Fruit fly (Drosophila melanogaster) whole organism, adult: ENCODE measurements around the gene CG10674.

ENCODE experiments used
- CG7045 ChIP-seq: fragments of 200-800 bp; sonication (Bioruptor generic); optimal IDR thresholded peaks from 2 replicates; lab custom pipeline; 2017; ENCODE audit warnings: missing biosample characterization, mild to moderate bottlenecking, missing genetic modification characterization
- CG7101 ChIP-seq: fragments of 200-800 bp; sonication (Bioruptor generic); optimal IDR thresholded peaks from 2 replicates; lab custom pipeline; 2018; ENCODE audit warnings: missing biosample characterization, mild to moderate bottlenecking, missing genetic modification characterization, moderate library complexity
- Crg-1 ChIP-seq: fragments of 200-800 bp; sonication (Bioruptor generic); optimal IDR thresholded peaks from 2 replicates; lab custom pipeline; 2016; ENCODE audit warnings: missing biosample characterization, missing genetic modification characterization
- Hr96 ChIP-seq: fragments of 200-800 bp; sonication (Bioruptor generic); optimal IDR thresholded peaks from 2 replicates; lab custom pipeline; 2016; ENCODE audit warnings: missing biosample characterization, missing genetic modification characterization
- Mnt ChIP-seq: fragments of 200-800 bp; sonication (Bioruptor generic); optimal IDR thresholded peaks from 2 replicates; lab custom pipeline; 2016; ENCODE audit warnings: missing biosample characterization, mild to moderate bottlenecking, missing genetic modification characterization
- bab1 ChIP-seq: fragments of 200-800 bp; sonication (Bioruptor generic); optimal IDR thresholded peaks from 3 replicates; lab custom pipeline; 2019; ENCODE audit warnings: missing biosample characterization, mild to moderate bottlenecking, missing genetic modification characterization, moderate library complexity
- kay ChIP-seq: fragments of 200-800 bp; sonication (Bioruptor generic); peaks from one replicate; lab custom pipeline; 2016; ENCODE audit warnings: missing biosample characterization, missing genetic modification characterization, borderline replicate concordance
- toe ChIP-seq: fragments of 200-800 bp; sonication (Bioruptor generic); optimal IDR thresholded peaks from 2 replicates; lab custom pipeline; 2016; ENCODE audit warnings: missing biosample characterization, missing genetic modification characterization

DNA sequence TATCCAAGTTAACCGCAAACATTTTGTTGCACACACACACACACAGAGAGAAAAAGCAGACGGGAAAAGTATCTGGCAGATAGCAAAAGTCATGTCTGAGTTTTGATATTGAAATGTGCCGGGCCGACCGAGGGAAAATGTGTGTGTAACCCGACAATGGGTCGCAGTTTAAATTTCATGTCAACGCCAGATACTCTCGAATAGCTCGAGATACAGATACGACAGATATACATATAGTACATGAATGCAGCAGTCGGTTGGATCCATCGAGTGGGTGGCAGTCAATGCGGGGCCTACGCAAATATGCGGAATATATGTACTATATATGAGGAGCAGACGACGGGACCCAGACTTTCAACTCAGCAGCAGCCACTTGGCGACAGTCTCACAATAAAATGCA is 40.0 kb upstream of the CG10674 start:
- TF ChIP-seq Hr96 (GFP tag; lab: Kevin White, UChicago) = no peak
- no peak for TF ChIP-seq CG7045 (GFP tag; lab: Kevin White, UChicago)
- TF ChIP-seq Mnt (GFP tag; lab: Kevin White, UChicago) = no peak
- peak; percentile 3 for TF ChIP-seq kay
- no peak for TF ChIP-seq toe (GFP tag; lab: Kevin White, UChicago)
- no peak for TF ChIP-seq Crg-1 (GFP tag; lab: Kevin White, UChicago)
- no peak for TF ChIP-seq CG7101 (tag; lab: Kevin White, UChicago)
- TF ChIP-seq bab1 = no peak
